Fruit fly (Drosophila melanogaster) whole organism: ENCODE results near the gene aay.

Experiments
- CG8478 ChIP-seq: fragments of >200 bp; optimal IDR thresholded peaks from 2 replicates; lab custom pipeline; 2018; ENCODE audit warnings: inconsistent platforms
- EcR ChIP-seq, 2 experiments: fragments of >200 bp; optimal IDR thresholded peaks; 2 replicates each; lab custom pipeline; 2017; ENCODE audit warnings: missing biosample characterization in 2 of 2, missing genetic modification characterization in 2 of 2, missing genetic modification reagents in 2 of 2
- pan ChIP-seq: fragments of >200 bp; optimal IDR thresholded peaks from 2 replicates; lab custom pipeline; 2017
- psq ChIP-seq: fragments of >200 bp; optimal IDR thresholded peaks from 2 replicates; lab custom pipeline; 2017
- usp ChIP-seq: fragments of >200 bp; optimal IDR thresholded peaks from 2 replicates; lab custom pipeline; 2017; ENCODE audit warnings: missing biosample characterization, missing genetic modification characterization, mixed read lengths

DNA sequence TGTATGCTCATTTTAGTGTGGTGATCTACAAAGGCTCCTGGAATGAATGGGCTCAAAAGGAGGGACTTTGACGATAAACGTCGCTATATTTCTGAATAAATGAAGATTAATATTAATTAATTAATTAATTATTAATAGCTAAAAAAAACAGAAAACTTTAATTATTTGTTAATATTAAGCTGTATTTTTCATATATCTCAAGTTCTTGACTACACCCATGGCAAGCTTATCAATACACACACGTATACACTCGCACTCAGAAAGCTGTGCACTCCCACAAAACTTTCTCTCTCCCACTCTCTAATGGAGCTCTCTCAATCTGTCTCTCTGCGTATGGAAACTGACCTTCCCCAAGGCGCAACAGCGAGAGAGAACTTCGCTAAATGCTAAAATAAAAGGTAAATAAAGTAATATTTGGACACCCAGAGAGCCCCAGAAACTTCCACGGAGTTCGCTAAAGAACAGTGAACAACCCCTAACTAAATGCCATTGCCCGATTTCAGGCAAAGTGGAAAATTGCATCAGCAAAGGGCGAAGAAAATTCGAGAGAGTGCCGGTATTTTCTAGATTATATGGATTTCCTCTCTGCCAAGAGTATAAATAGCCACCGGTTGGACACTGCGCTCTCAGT is 49.6 kb upstream of the aay start:
- TF ChIP-seq EcR (GFP tag; optimal IDR thresholded peaks at IDR 0.05; lab: Kevin White, UChicago), result peak; percentile 26 to 68
- no peak for TF ChIP-seq usp (GFP tag; lab: Kevin White, UChicago)
- TF ChIP-seq CG8478 (lab: Kevin White, UChicago), result no peak
- TF ChIP-seq pan (lab: Kevin White, UChicago), result no peak
- no peak for TF ChIP-seq psq (lab: Kevin White, UChicago)
